Worm (Caenorhabditis elegans) whole organism, L2 larva: ENCODE data around the gene ula-1.
A peak's percentile ranks its signal among the peaks of the same experiment; 100 is the strongest.

Experiments used
- C34F6.9 ChIP-seq: fragments of 150-350 bp; optimal IDR thresholded peaks from 2 replicates; lab custom pipeline; 2014; ENCODE audit warnings: missing biosample characterization, missing genetic modification characterization
- F13H6.1 ChIP-seq: sonication (generic microtip); optimal IDR thresholded peaks from 2 replicates; lab custom pipeline; 2016; ENCODE audit warnings: missing genetic modification characterization, missing compliant biosample characterization
- R02D3.7 ChIP-seq: fragments of 150-350 bp; optimal IDR thresholded peaks from 2 replicates; lab custom pipeline; 2014; ENCODE audit warnings: missing biosample characterization, missing genetic modification characterization
- Y55F3AM.14 ChIP-seq: fragments of 200-800 bp; sonication (Bioruptor generic); optimal IDR thresholded peaks from 2 replicates; lab custom pipeline; 2018; ENCODE audit warnings: mild to moderate bottlenecking, missing genetic modification characterization, missing compliant biosample characterization
- ZK546.5 ChIP-seq: sonication (generic microtip); optimal IDR thresholded peaks from 2 replicates; lab custom pipeline; 2017; ENCODE audit warnings: missing biosample characterization, missing genetic modification characterization
- alr-1 ChIP-seq: fragments of 150-350 bp; optimal IDR thresholded peaks from 2 replicates; lab custom pipeline; 2014; ENCODE audit warnings: missing biosample characterization, missing genetic modification characterization
- aly-2 ChIP-seq: fragments of 150-350 bp; optimal IDR thresholded peaks from 2 replicates; lab custom pipeline; 2014; ENCODE audit warnings: missing biosample characterization, missing genetic modification characterization
- ama-1 ChIP-seq: fragments of 150-350 bp; optimal IDR thresholded peaks from 2 replicates; lab custom pipeline; 2018; ENCODE audit warnings: inconsistent platforms
- blmp-1 ChIP-seq: sonication (generic microtip); optimal IDR thresholded peaks from 2 replicates; lab custom pipeline; 2017; ENCODE audit warnings: missing genetic modification characterization, mild to moderate bottlenecking, missing compliant biosample characterization, antibody characterized with exemption, moderate library complexity; ENCODE audit not compliant: insufficient read depth
- ceh-82 ChIP-seq: fragments of 150-350 bp; optimal IDR thresholded peaks from 2 replicates; lab custom pipeline; 2014; ENCODE audit warnings: missing biosample characterization, missing genetic modification characterization
- crh-2 ChIP-seq: sonication (generic microtip); optimal IDR thresholded peaks from 2 replicates; lab custom pipeline; 2017; ENCODE audit warnings: missing biosample characterization, missing genetic modification characterization
- dmd-4 ChIP-seq: sonication (generic microtip); optimal IDR thresholded peaks from 2 replicates; lab custom pipeline; 2017; ENCODE audit warnings: missing biosample characterization, missing genetic modification characterization
- egl-27 ChIP-seq: sonication (generic microtip); optimal IDR thresholded peaks from 3 replicates; lab custom pipeline; 2017; ENCODE audit warnings: missing biosample characterization, missing genetic modification reagents, missing genetic modification characterization
- fos-1 ChIP-seq: fragments of 150-350 bp; optimal IDR thresholded peaks from 2 replicates; lab custom pipeline; 2014; ENCODE audit warnings: missing biosample characterization, missing genetic modification characterization
- gmeb-1 ChIP-seq: fragments of 150-350 bp; optimal IDR thresholded peaks from 2 replicates; lab custom pipeline; 2014; ENCODE audit warnings: missing biosample characterization, missing genetic modification characterization
- lin-11 ChIP-seq: fragments of 150-350 bp; sonication (generic microtip); optimal IDR thresholded peaks from 2 replicates; lab custom pipeline; 2014; ENCODE audit warnings: missing biosample characterization, missing genetic modification characterization, inconsistent platforms, mixed read lengths
- lin-13 ChIP-seq: fragments of 150-350 bp; optimal IDR thresholded peaks from 2 replicates; lab custom pipeline; 2014; ENCODE audit warnings: missing biosample characterization, missing genetic modification reagents, missing genetic modification characterization
- lin-39 ChIP-seq: fragments of 150-350 bp; optimal IDR thresholded peaks from 2 replicates; lab custom pipeline; 2014; ENCODE audit warnings: missing biosample characterization, missing genetic modification reagents, missing genetic modification characterization
- lsy-2 ChIP-seq, 2 experiments: fragments of 150-350 bp in 1 of 2; sonication (generic microtip) in 1 of 2; optimal IDR thresholded peaks; 2 replicates each; lab custom pipeline; 2014 to 2017; ENCODE audit warnings: missing biosample characterization in 2 of 2, missing genetic modification characterization in 2 of 2
- mab-5 ChIP-seq: fragments of 150-350 bp; optimal IDR thresholded peaks from 2 replicates; lab custom pipeline; 2014; ENCODE audit warnings: missing biosample characterization, missing genetic modification characterization
- mbf-1 ChIP-seq: sonication (generic microtip); optimal IDR thresholded peaks from 2 replicates; lab custom pipeline; 2017; ENCODE audit warnings: missing biosample characterization, missing genetic modification characterization
- mdl-1 ChIP-seq, 2 experiments: fragments of 150-350 bp in 1 of 2; sonication (generic microtip) in 1 of 2; optimal IDR thresholded peaks; 2 replicates each; lab custom pipeline; 2017; ENCODE audit warnings: missing biosample characterization in 2 of 2, missing genetic modification characterization in 2 of 2
- nhr-11 ChIP-seq: fragments of 150-350 bp; optimal IDR thresholded peaks from 2 replicates; lab custom pipeline; 2014; ENCODE audit warnings: missing biosample characterization, missing genetic modification characterization
- nhr-12 ChIP-seq: fragments of 150-350 bp; optimal IDR thresholded peaks from 2 replicates; lab custom pipeline; 2014; ENCODE audit warnings: missing biosample characterization, missing genetic modification characterization
- nhr-129 ChIP-seq: fragments of 150-350 bp; optimal IDR thresholded peaks from 2 replicates; lab custom pipeline; 2014; ENCODE audit warnings: missing biosample characterization, missing genetic modification characterization
- nhr-21 ChIP-seq: fragments of 150-350 bp; optimal IDR thresholded peaks from 2 replicates; lab custom pipeline; 2014; ENCODE audit warnings: missing biosample characterization, missing genetic modification characterization
- nhr-23 ChIP-seq: fragments of 150-350 bp; optimal IDR thresholded peaks from 2 replicates; lab custom pipeline; 2014; ENCODE audit warnings: missing biosample characterization, missing genetic modification reagents, missing genetic modification characterization
- nhr-25 ChIP-seq: fragments of 150-350 bp; sonication (generic microtip); optimal IDR thresholded peaks from 3 replicates; lab custom pipeline; 2014; ENCODE audit warnings: missing biosample characterization, missing genetic modification characterization
- nhr-77 ChIP-seq: fragments of 150-350 bp; optimal IDR thresholded peaks from 2 replicates; lab custom pipeline; 2014; ENCODE audit warnings: missing biosample characterization, missing genetic modification characterization
- peb-1 ChIP-seq: fragments of 150-350 bp; optimal IDR thresholded peaks from 2 replicates; lab custom pipeline; 2014; ENCODE audit warnings: missing biosample characterization, missing genetic modification characterization
- sem-4 ChIP-seq: fragments of 150-350 bp; optimal IDR thresholded peaks from 2 replicates; lab custom pipeline; 2014; ENCODE audit warnings: missing biosample characterization, missing genetic modification reagents, missing genetic modification characterization
- skn-1 ChIP-seq: sonication (generic microtip); optimal IDR thresholded peaks from 2 replicates; lab custom pipeline; 2017; ENCODE audit warnings: missing biosample characterization, missing genetic modification characterization
- sma-3 ChIP-seq: sonication (generic microtip); optimal IDR thresholded peaks from 2 replicates; lab custom pipeline; 2016; ENCODE audit warnings: missing genetic modification reagents, missing genetic modification characterization, missing compliant biosample characterization
- sma-9 ChIP-seq, 2 experiments: fragments of 150-350 bp in 1 of 2; sonication (generic microtip) in 1 of 2; optimal IDR thresholded peaks; 2 replicates each; lab custom pipeline; 2014 to 2016; ENCODE audit warnings: missing genetic modification characterization in 2 of 2, mild to moderate bottlenecking in 1 of 2, missing biosample characterization in 1 of 2, missing compliant biosample characterization in 1 of 2, missing genetic modification reagents in 1 of 2, moderate library complexity in 1 of 2
- snpc-4 ChIP-seq: fragments of 150-350 bp; optimal IDR thresholded peaks from 2 replicates; lab custom pipeline; 2014; ENCODE audit warnings: missing biosample characterization, missing genetic modification characterization
- unc-39 ChIP-seq: fragments of 150-350 bp; optimal IDR thresholded peaks from 2 replicates; lab custom pipeline; 2014; ENCODE audit warnings: missing biosample characterization, missing genetic modification characterization
- unc-55 ChIP-seq: fragments of 150-350 bp; sonication (generic microtip); optimal IDR thresholded peaks from 3 replicates; lab custom pipeline; 2014; ENCODE audit warnings: missing biosample characterization, missing genetic modification reagents, missing genetic modification characterization
- unc-62 ChIP-seq: fragments of 150-350 bp; optimal IDR thresholded peaks from 2 replicates; lab custom pipeline; 2014; ENCODE audit warnings: missing biosample characterization, missing genetic modification reagents, missing genetic modification characterization
- ztf-11 ChIP-seq: sonication (generic microtip); optimal IDR thresholded peaks from 2 replicates; lab custom pipeline; 2017; ENCODE audit warnings: missing biosample characterization, missing genetic modification characterization

Gene ula-1

DNA sequence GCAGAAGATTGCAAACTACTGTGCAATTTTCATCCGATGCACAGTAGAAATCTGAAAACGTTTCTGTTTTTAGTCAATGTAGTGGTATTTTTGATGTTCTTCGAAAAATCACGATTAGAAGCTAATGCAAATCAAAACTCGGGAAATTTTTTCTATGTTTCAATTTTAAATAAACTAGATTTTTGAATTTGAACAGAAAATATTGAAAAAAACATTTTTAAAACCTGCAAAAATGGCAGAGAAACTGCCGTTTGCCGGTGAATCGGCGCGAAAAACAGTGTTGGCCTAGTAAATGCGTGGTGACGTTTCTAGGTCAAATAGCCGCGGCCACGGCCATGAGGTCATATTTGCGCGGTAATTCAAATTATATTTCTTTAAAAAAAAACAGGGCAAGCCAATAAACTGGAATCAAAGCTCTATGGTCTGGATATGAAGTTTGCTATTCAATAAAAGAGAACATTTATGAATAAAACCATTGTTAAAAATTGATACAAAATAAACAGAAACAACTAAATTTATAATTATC is 10.1 kb upstream of the ula-1 start, which contains the start of gene set-2 (continued):
- TF ChIP-seq sma-3 (GFP tag; lab: Kevin White, UChicago) (peak; percentile 57), unc-62 (GFP tag; lab: Kevin White, UChicago) (no peak), mdl-1 (tag; optimal IDR thresholded peaks at IDR 0.05; lab: Kevin White, UChicago) (no peak), gmeb-1 (tag; lab: Kevin White, UChicago) (peak; percentile 92), R02D3.7 (tag; lab: Kevin White, UChicago) (no peak), nhr-21 (tag; lab: Kevin White, UChicago) (no peak), Y55F3AM.14 (no peak), nhr-23 (tag; lab: Kevin White, UChicago) (no peak), nhr-129 (tag; lab: Kevin White, UChicago) (no peak), blmp-1 (tag; lab: Kevin White, UChicago) (no peak), egl-27 (tag; lab: Kevin White, UChicago) (no peak), aly-2 (tag; lab: Kevin White, UChicago) (no peak), sma-9 (GFP tag; optimal IDR thresholded peaks at IDR 0.05; lab: Kevin White, UChicago) (peak; percentile 38), sma-9 (tag; optimal IDR thresholded peaks at IDR 0.05; lab: Kevin White, UChicago) (no peak), snpc-4 (tag; lab: Kevin White, UChicago) (no peak), crh-2 (tag; lab: Kevin White, UChicago) (peak; percentile 70), ztf-11 (no peak)

- no peak for TF ChIP-seq sem-4 (tag; lab: Kevin White, UChicago)
- no peak for TF ChIP-seq mbf-1
- TF ChIP-seq ama-1 = no peak
- no peak for TF ChIP-seq C34F6.9 (tag; lab: Kevin White, UChicago)
- TF ChIP-seq, all 48 proteins: peak for 0
These were observed 4.0 kb upstream of the ula-1 start for ce11 chrIII:4924134-4924533.

DNA sequence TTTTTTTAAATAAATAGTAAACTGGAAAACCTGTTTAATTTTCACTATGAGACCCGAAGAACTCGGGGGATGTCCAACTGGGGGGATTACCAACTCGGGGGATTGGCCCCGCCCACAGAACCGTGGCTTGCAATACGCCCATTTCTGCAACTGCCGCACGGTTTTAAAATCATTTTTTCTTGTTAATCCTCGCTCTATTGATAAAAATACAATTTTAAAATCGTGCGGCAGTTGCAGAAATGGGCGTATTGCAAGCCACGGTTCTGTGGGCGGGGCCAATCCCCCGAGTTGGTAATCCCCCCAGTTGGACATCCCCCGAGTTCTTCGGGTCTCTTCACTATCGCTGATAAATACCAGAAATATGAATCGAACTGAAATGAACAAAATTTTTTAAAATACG is 1.9 kb upstream of the ula-1 start, which contains the start of gene mmab-1:
Gene mmab-1, minus strand, starts transcription at position 95 of the 400 bp plus-strand sequence.
- TF ChIP-seq sma-3 (GFP tag; lab: Kevin White, UChicago) (peak; percentile 69), F13H6.1 (tag; lab: Kevin White, UChicago) (peak; percentile 1), nhr-25 (tag; lab: Kevin White, UChicago) (peak; percentile 20), lsy-2 (tag; optimal IDR thresholded peaks at IDR 0.05; lab: Kevin White, UChicago) (peak in 1 of 2 experiments; percentile 46), lin-11 (tag; lab: Kevin White, UChicago) (peak; percentile 57), gmeb-1 (tag; lab: Kevin White, UChicago) (peak; percentile 23)

DNA sequence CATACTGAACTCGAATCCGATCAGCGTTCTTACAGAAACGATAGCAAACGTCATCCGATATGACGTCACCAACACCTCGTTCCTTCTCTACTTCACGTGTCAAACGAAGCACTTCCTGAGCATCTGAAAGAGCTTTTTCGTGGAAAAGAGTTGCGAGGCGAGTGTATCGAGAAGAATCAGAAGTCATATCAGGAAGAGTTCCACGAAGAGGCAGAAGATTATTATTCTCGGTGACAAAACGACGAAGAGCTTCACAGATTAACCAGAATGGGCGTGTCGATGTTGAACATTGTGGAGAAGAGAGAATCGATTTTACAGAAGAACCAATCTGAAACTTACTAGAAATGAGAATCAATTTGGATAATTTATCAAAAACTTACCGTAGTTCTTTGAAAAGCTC is 1.2 kb downstream of the ula-1 start:
- no peak for TF ChIP-seq unc-55 (GFP tag; lab: Kevin White, UChicago)
- TF ChIP-seq dmd-4 (tag; lab: Kevin White, UChicago) = no peak
- TF ChIP-seq sma-9 (GFP tag; optimal IDR thresholded peaks at IDR 0.05; lab: Kevin White, UChicago) = no peak
- TF ChIP-seq sma-9 (tag; optimal IDR thresholded peaks at IDR 0.05; lab: Kevin White, UChicago) = no peak
- TF ChIP-seq skn-1 (tag; lab: Kevin White, UChicago) = no peak
- TF ChIP-seq unc-39 = no peak
- no peak for TF ChIP-seq lin-39 (tag; lab: Kevin White, UChicago)
- no peak for TF ChIP-seq nhr-21 (tag; lab: Kevin White, UChicago)
- TF ChIP-seq nhr-12 (tag; lab: Kevin White, UChicago) = no peak
- no peak for TF ChIP-seq nhr-129 (tag; lab: Kevin White, UChicago)
- no peak for TF ChIP-seq ceh-82 (tag; lab: Kevin White, UChicago)
- TF ChIP-seq, all 48 proteins: peak for 0

ce11 chrIII:4917960-4918712 is 2.0 kb downstream of the ula-1 start, which contains the start of gene rpb-8:
Gene rpb-8, minus strand, starts transcription at chrIII:4918008.
- TF ChIP-seq ztf-11 = no peak
- no peak for TF ChIP-seq nhr-11 (tag; lab: Kevin White, UChicago)
- TF ChIP-seq ama-1 = peak; percentile 44
- TF ChIP-seq nhr-25 (tag; lab: Kevin White, UChicago) = peak; percentile 16
- TF ChIP-seq crh-2 (tag; lab: Kevin White, UChicago) = peak; percentile 45
- peak; percentile 3 for TF ChIP-seq nhr-21 (tag; lab: Kevin White, UChicago)
- TF ChIP-seq egl-27 (tag; lab: Kevin White, UChicago) = no peak
- TF ChIP-seq sma-3 (GFP tag; lab: Kevin White, UChicago) = peak; percentile 18
- peak; percentile 1 for TF ChIP-seq lin-11 (tag; lab: Kevin White, UChicago)
- TF ChIP-seq snpc-4 (tag; lab: Kevin White, UChicago) = peak; percentile 13
- TF ChIP-seq lin-13 (GFP tag; lab: Kevin White, UChicago) = peak; percentile 46
- no peak for TF ChIP-seq unc-39
- TF ChIP-seq aly-2 (tag; lab: Kevin White, UChicago) = no peak
- no peak for TF ChIP-seq ZK546.5
- TF ChIP-seq lsy-2 (tag; optimal IDR thresholded peaks at IDR 0.05; lab: Kevin White, UChicago) = peak; percentile 14 to 75
- no peak for TF ChIP-seq Y55F3AM.14
- no peak for TF ChIP-seq dmd-4 (tag; lab: Kevin White, UChicago)
- no peak for TF ChIP-seq nhr-23 (tag; lab: Kevin White, UChicago)
- TF ChIP-seq nhr-129 (tag; lab: Kevin White, UChicago) = peak; percentile 55
- TF ChIP-seq fos-1 (tag; lab: Kevin White, UChicago) = peak; percentile 29
- no peak for TF ChIP-seq peb-1 (tag; lab: Kevin White, UChicago)
- TF ChIP-seq alr-1 (tag; lab: Kevin White, UChicago) = no peak
- no peak for TF ChIP-seq mab-5 (tag; lab: Kevin White, UChicago)
- peak; percentile 64 for TF ChIP-seq C34F6.9 (tag; lab: Kevin White, UChicago)
- no peak for TF ChIP-seq nhr-77 (tag; lab: Kevin White, UChicago)
- peak; percentile 89 for TF ChIP-seq gmeb-1 (tag; lab: Kevin White, UChicago)
- TF ChIP-seq F13H6.1 (tag; lab: Kevin White, UChicago) = peak; percentile 29
